Worm (Caenorhabditis elegans) whole organism, L1 larva: ENCODE measurements around the gene ivph-3.

Experiments
- alr-1 ChIP-seq: fragments of 200-800 bp; sonication (Bioruptor generic); optimal IDR thresholded peaks from 2 replicates; lab custom pipeline; 2018; ENCODE audit warnings: borderline replicate concordance, mild to moderate bottlenecking, missing genetic modification characterization, missing compliant biosample characterization
- ceh-82 ChIP-seq, 3 experiments: fragments of 150-350 bp in 1 of 3; sonication (generic microtip) in 2 of 3; optimal IDR thresholded peaks; 2 replicates each; lab custom pipeline; 2014 to 2017; ENCODE audit warnings: missing biosample characterization in 3 of 3, missing genetic modification characterization in 3 of 3
- egl-27 ChIP-seq, 2 experiments: fragments of 150-350 bp in 1 of 2; sonication (generic microtip); optimal IDR thresholded peaks; 3 replicates each; lab custom pipeline; 2017 to 2018; ENCODE audit warnings: missing biosample characterization in 2 of 2, missing genetic modification characterization in 2 of 2, missing genetic modification reagents in 2 of 2
- lin-13 ChIP-seq: fragments of 150-350 bp; optimal IDR thresholded peaks from 2 replicates; lab custom pipeline; 2014; ENCODE audit warnings: missing biosample characterization, missing genetic modification reagents, missing genetic modification characterization
- lsy-2 ChIP-seq, 2 experiments: fragments of 150-350 bp; optimal IDR thresholded peaks; 2 replicates each; lab custom pipeline; 2014; ENCODE audit warnings: missing biosample characterization in 2 of 2, missing genetic modification characterization in 2 of 2
- mdl-1 ChIP-seq, 2 experiments: fragments of 150-350 bp; optimal IDR thresholded peaks; 2 replicates each; lab custom pipeline; 2014 to 2017; ENCODE audit warnings: missing biosample characterization in 2 of 2, missing genetic modification characterization in 2 of 2, inconsistent platforms in 1 of 2
- nhr-90 ChIP-seq: sonication (generic microtip); optimal IDR thresholded peaks from 2 replicates; lab custom pipeline; 2016; ENCODE audit warnings: mild to moderate bottlenecking, missing genetic modification characterization, missing compliant biosample characterization; ENCODE audit not compliant: poor library complexity
- pax-3 ChIP-seq: fragments of 200-800 bp; sonication (Bioruptor generic); optimal IDR thresholded peaks from 2 replicates; lab custom pipeline; 2018; ENCODE audit warnings: mild to moderate bottlenecking, missing genetic modification characterization, moderate library complexity, missing compliant biosample characterization
- xbp-1 ChIP-seq: sonication (generic microtip); optimal IDR thresholded peaks from 2 replicates; lab custom pipeline; 2016; ENCODE audit warnings: missing genetic modification characterization, missing compliant biosample characterization
- zip-4 ChIP-seq: fragments of 200-800 bp; sonication (Bioruptor generic); optimal IDR thresholded peaks from 2 replicates; lab custom pipeline; 2018; ENCODE audit warnings: mild to moderate bottlenecking, missing genetic modification characterization, moderate library complexity, missing compliant biosample characterization
- ztf-11 ChIP-seq, 2 experiments: sonication (generic microtip); optimal IDR thresholded peaks; 2 replicates each; lab custom pipeline; 2016 to 2017; ENCODE audit warnings: missing genetic modification characterization in 2 of 2, missing biosample characterization in 1 of 2, missing compliant biosample characterization in 1 of 2

DNA sequence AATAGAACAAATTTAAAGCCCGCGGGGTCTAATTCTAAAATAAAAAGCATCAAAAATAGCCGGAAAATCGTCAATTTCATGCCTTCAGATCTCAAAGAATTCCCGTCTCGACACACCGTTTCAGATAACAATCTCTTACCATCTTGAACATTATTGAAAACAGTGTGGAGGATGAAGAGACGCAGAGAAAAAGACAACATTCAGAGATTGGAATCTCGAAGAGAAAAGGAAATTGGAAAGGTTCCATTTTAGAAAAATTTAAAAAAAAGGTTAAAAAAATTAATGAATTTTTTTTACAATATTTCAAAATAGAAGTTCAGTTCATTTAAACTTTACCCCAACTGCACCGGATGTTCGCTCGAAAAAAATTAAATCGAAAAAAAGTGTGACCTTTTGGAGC is 43.5 kb downstream of the ivph-3 start:
- TF ChIP-seq egl-27 (tag; optimal IDR thresholded peaks at IDR 0.05; lab: Kevin White, UChicago) = no peak
- no peak for TF ChIP-seq ceh-82 (tag; optimal IDR thresholded peaks at IDR 0.05; lab: Kevin White, UChicago)
- no peak for TF ChIP-seq lsy-2 (tag; optimal IDR thresholded peaks at IDR 0.05; lab: Kevin White, UChicago)
- TF ChIP-seq lin-13 (GFP tag; lab: Kevin White, UChicago) = no peak
- TF ChIP-seq nhr-90 (tag; lab: Kevin White, UChicago) = no peak
- TF ChIP-seq ztf-11 (tag; optimal IDR thresholded peaks at IDR 0.05; lab: Kevin White, UChicago) = no peak
- TF ChIP-seq alr-1 = no peak
- no peak for TF ChIP-seq xbp-1 (tag; lab: Kevin White, UChicago)
- TF ChIP-seq pax-3 = no peak
- TF ChIP-seq mdl-1 (tag; optimal IDR thresholded peaks at IDR 0.05; lab: Kevin White, UChicago) = no peak
- TF ChIP-seq zip-4 (GFP tag; lab: Kevin White, UChicago) = no peak
